Fruit fly (Drosophila melanogaster) whole organism, embryonic: ENCODE data around the gene CG43638.
A peak's percentile ranks its signal among the peaks of the same experiment; 100 is the strongest.

Source experiments
- Antp ChIP-seq: fragments of 200-800 bp; sonication (Bioruptor generic); optimal IDR thresholded peaks from 3 replicates; lab custom pipeline; 2016; ENCODE audit warnings: missing biosample characterization, missing genetic modification characterization
- Asciz ChIP-seq: fragments of 200-800 bp; sonication (Bioruptor generic); optimal IDR thresholded peaks from 2 replicates; lab custom pipeline; 2017; ENCODE audit warnings: missing biosample characterization, mild to moderate bottlenecking, missing genetic modification characterization, missing genetic modification reagents
- CG10147 ChIP-seq: fragments of 200-800 bp; sonication (Bioruptor generic); optimal IDR thresholded peaks from 2 replicates; lab custom pipeline; 2019; ENCODE audit warnings: missing biosample characterization, mild to moderate bottlenecking, missing genetic modification characterization, moderate library complexity
- CG1233 ChIP-seq: fragments of 200-800 bp; sonication (Bioruptor generic); optimal IDR thresholded peaks from 4 replicates; lab custom pipeline; 2018; ENCODE audit warnings: missing biosample characterization, mild to moderate bottlenecking, missing genetic modification characterization
- CG12942 ChIP-seq: fragments of 200-800 bp; sonication (Bioruptor generic); optimal IDR thresholded peaks from 3 replicates; lab custom pipeline; 2016; ENCODE audit warnings: missing biosample characterization, missing genetic modification characterization
- CG13624 ChIP-seq: fragments of 200-800 bp; sonication (Bioruptor generic); optimal IDR thresholded peaks from 2 replicates; lab custom pipeline; 2016; ENCODE audit warnings: missing biosample characterization, missing genetic modification characterization
- CG1603 ChIP-seq: fragments of 200-800 bp; sonication (Bioruptor generic); optimal IDR thresholded peaks from 2 replicates; lab custom pipeline; 2019; ENCODE audit warnings: missing biosample characterization, mild to moderate bottlenecking, missing genetic modification characterization, moderate library complexity
- CG17361 ChIP-seq: fragments of 200-800 bp; sonication (Bioruptor generic); IDR thresholded peaks from 3 replicates; pipeline ENCODE4 v1.3.6; 2022; ENCODE audit warnings: missing biosample characterization, missing genetic modification characterization
- CG18476 ChIP-seq: fragments of 200-800 bp; sonication (Bioruptor generic); optimal IDR thresholded peaks from 2 replicates; lab custom pipeline; 2016; ENCODE audit warnings: missing biosample characterization, mild to moderate bottlenecking, missing genetic modification characterization
- CG2120 ChIP-seq: fragments of 200-800 bp; sonication (Bioruptor generic); optimal IDR thresholded peaks from 3 replicates; lab custom pipeline; 2016; ENCODE audit warnings: missing biosample characterization, missing genetic modification characterization
- CG30020 ChIP-seq: fragments of 200-800 bp; optimal IDR thresholded peaks from 2 replicates; lab custom pipeline; 2019; ENCODE audit warnings: missing biosample characterization, mild to moderate bottlenecking, missing genetic modification characterization, moderate library complexity
- CG30403 ChIP-seq: fragments of 200-800 bp; sonication (Bioruptor generic); optimal IDR thresholded peaks from 3 replicates; lab custom pipeline; 2016; ENCODE audit warnings: missing biosample characterization, missing genetic modification characterization
- CG4360 ChIP-seq: fragments of 200-800 bp; sonication (Bioruptor generic); IDR thresholded peaks from 2 replicates; pipeline ENCODE4 v1.3.6; 2022; ENCODE audit warnings: missing biosample characterization, missing genetic modification characterization
- CG7745 ChIP-seq: fragments of 200-800 bp; sonication (Bioruptor generic); optimal IDR thresholded peaks from 2 replicates; lab custom pipeline; 2018; ENCODE audit warnings: missing biosample characterization, mild to moderate bottlenecking, missing genetic modification characterization, moderate library complexity
- CG8290 ChIP-seq, 3 experiments: fragments of 200-800 bp; sonication (Bioruptor generic); optimal IDR thresholded peaks; 2 replicates each; lab custom pipeline; 2016 to 2019; ENCODE audit warnings: missing biosample characterization in 3 of 3, missing genetic modification characterization in 3 of 3, mild to moderate bottlenecking in 2 of 3, moderate library complexity in 1 of 3
- CG9727 ChIP-seq: fragments of 200-800 bp; sonication (Bioruptor generic); optimal IDR thresholded peaks from 3 replicates; lab custom pipeline; 2017; ENCODE audit warnings: missing biosample characterization, mild to moderate bottlenecking, missing genetic modification characterization
- CG9876 ChIP-seq: fragments of 200-800 bp; sonication (Bioruptor generic); optimal IDR thresholded peaks from 2 replicates; lab custom pipeline; 2016; ENCODE audit warnings: missing biosample characterization, missing genetic modification characterization
- CrebB ChIP-seq: fragments of 200-800 bp; sonication (Bioruptor generic); optimal IDR thresholded peaks from 3 replicates; lab custom pipeline; 2018; ENCODE audit warnings: missing biosample characterization, mild to moderate bottlenecking, missing genetic modification characterization
- Doc2 ChIP-seq: fragments of 200-800 bp; sonication (Bioruptor generic); IDR thresholded peaks from 2 replicates; pipeline ENCODE4 v1.3.6; 2022; ENCODE audit warnings: missing biosample characterization, missing genetic modification characterization
- Eip74EF ChIP-seq, 2 experiments: fragments of 200-800 bp in 1 of 2; fragments of >200 bp in 1 of 2; sonication (Bioruptor generic) in 1 of 2; optimal IDR thresholded peaks; 2 replicates each; lab custom pipeline; 2017 to 2019; ENCODE audit warnings: missing biosample characterization in 2 of 2, missing genetic modification characterization in 2 of 2, mild to moderate bottlenecking in 1 of 2, moderate library complexity in 1 of 2
- Elba2 ChIP-seq: fragments of 200-800 bp; sonication (Bioruptor generic); optimal IDR thresholded peaks from 3 replicates; lab custom pipeline; 2016; ENCODE audit warnings: missing biosample characterization, missing genetic modification characterization
- H2.0 ChIP-seq: fragments of 200-800 bp; sonication (Bioruptor generic); IDR thresholded peaks from 2 replicates; pipeline ENCODE4 v1.3.6; 2022; ENCODE audit warnings: missing biosample characterization, missing genetic modification characterization
- Hand ChIP-seq: fragments of 200-800 bp; sonication (Bioruptor generic); optimal IDR thresholded peaks from 2 replicates; lab custom pipeline; 2017; ENCODE audit warnings: mild to moderate bottlenecking, missing biosample characterization, missing genetic modification reagents, missing genetic modification characterization
- MBD-R2 ChIP-seq: fragments of 200-800 bp; sonication (Bioruptor generic); IDR thresholded peaks from 2 replicates; pipeline ENCODE4 v1.3.6; 2022; ENCODE audit warnings: missing biosample characterization, missing genetic modification characterization
- Med ChIP-seq: fragments of 200-800 bp; sonication (Bioruptor generic); peaks from one replicate; lab custom pipeline; 2016; ENCODE audit warnings: missing biosample characterization, missing genetic modification characterization, mild to moderate bottlenecking, inconsistent platforms, moderate library complexity
- Meics ChIP-seq: fragments of 200-800 bp; sonication (Bioruptor generic); optimal IDR thresholded peaks from 2 replicates; lab custom pipeline; 2017; ENCODE audit warnings: missing biosample characterization, mild to moderate bottlenecking, missing genetic modification characterization
- Nf-YB ChIP-seq: fragments of 200-800 bp; sonication (Bioruptor generic); optimal IDR thresholded peaks from 3 replicates; lab custom pipeline; 2019; ENCODE audit warnings: missing biosample characterization, mild to moderate bottlenecking, missing genetic modification characterization, moderate library complexity
- Poxn ChIP-seq: fragments of 200-800 bp; sonication (Bioruptor generic); IDR thresholded peaks from 2 replicates; pipeline ENCODE4 v1.3.6; 2022; ENCODE audit warnings: missing biosample characterization, missing genetic modification characterization
- Side ChIP-seq: fragments of 200-800 bp; sonication (Bioruptor generic); optimal IDR thresholded peaks from 2 replicates; lab custom pipeline; 2016; ENCODE audit warnings: missing biosample characterization, missing genetic modification characterization
- Sox100B ChIP-seq: fragments of 200-800 bp; sonication (Bioruptor generic); optimal IDR thresholded peaks from 3 replicates; lab custom pipeline; 2018; ENCODE audit warnings: missing biosample characterization, mild to moderate bottlenecking, missing genetic modification characterization
- ab ChIP-seq: fragments of 200-800 bp; sonication (Bioruptor generic); optimal IDR thresholded peaks from 2 replicates; lab custom pipeline; 2016; ENCODE audit warnings: missing biosample characterization, missing genetic modification characterization
- chinmo ChIP-seq: fragments of 200-800 bp; sonication (Bioruptor generic); IDR thresholded peaks from 4 replicates; pipeline ENCODE4 v1.3.6; 2022; ENCODE audit warnings: missing biosample characterization, missing genetic modification characterization; ENCODE audit not compliant: partially characterized antibody
- dmrt11E ChIP-seq: fragments of 200-800 bp; sonication (Bioruptor generic); optimal IDR thresholded peaks from 3 replicates; lab custom pipeline; 2018; ENCODE audit warnings: missing biosample characterization, mild to moderate bottlenecking, missing genetic modification characterization, moderate library complexity
- hb ChIP-seq: fragments of 200-800 bp; sonication (Bioruptor generic); IDR thresholded peaks from 3 replicates; pipeline ENCODE4 v1.3.6; 2022; ENCODE audit warnings: missing biosample characterization, missing genetic modification characterization; ENCODE audit not compliant: partially characterized antibody
- klu ChIP-seq: fragments of 200-800 bp; sonication (Bioruptor generic); IDR thresholded peaks from 2 replicates; pipeline ENCODE4 v1.3.6; 2022; ENCODE audit warnings: missing biosample characterization, missing genetic modification characterization
- lab ChIP-seq: fragments of 200-800 bp; sonication (Bioruptor generic); optimal IDR thresholded peaks from 3 replicates; lab custom pipeline; 2017; ENCODE audit warnings: missing biosample characterization, missing genetic modification characterization, mild to moderate bottlenecking, moderate library complexity, missing genetic modification reagents
- lilli ChIP-seq: fragments of 200-800 bp; sonication (Bioruptor generic); optimal IDR thresholded peaks from 3 replicates; lab custom pipeline; 2016; ENCODE audit warnings: missing biosample characterization, missing genetic modification characterization
- lmd ChIP-seq: fragments of 200-800 bp; sonication (Bioruptor generic); IDR thresholded peaks from 2 replicates; pipeline ENCODE4 v1.3.6; 2022; ENCODE audit warnings: missing biosample characterization, missing genetic modification characterization
- lov ChIP-seq, 2 experiments: fragments of 200-800 bp in 1 of 2; fragments of >200 bp in 1 of 2; sonication (Bioruptor generic) in 1 of 2; IDR thresholded peaks in 1 of 2; optimal IDR thresholded peaks in 1 of 2; 2 replicates in 1 of 2; 3 replicates in 1 of 2; pipeline versions ENCODE4 v1.3.6 to Lab custom; 2017 to 2022; ENCODE audit warnings: missing biosample characterization in 1 of 2, missing genetic modification characterization in 1 of 2
- p53 ChIP-seq: fragments of 200-800 bp; sonication (Bioruptor generic); optimal IDR thresholded peaks from 2 replicates; lab custom pipeline; 2016; ENCODE audit warnings: missing biosample characterization, missing genetic modification characterization
- pita ChIP-seq: fragments of 200-800 bp; sonication (Bioruptor generic); optimal IDR thresholded peaks from 2 replicates; lab custom pipeline; 2017; ENCODE audit warnings: missing biosample characterization, mild to moderate bottlenecking, missing genetic modification characterization
- sd ChIP-seq: fragments of 200-800 bp; sonication (Bioruptor generic); optimal IDR thresholded peaks from 3 replicates; lab custom pipeline; 2018; ENCODE audit warnings: missing biosample characterization, mild to moderate bottlenecking, missing genetic modification characterization, moderate library complexity
- stc ChIP-seq: fragments of 200-800 bp; sonication (Bioruptor generic); IDR thresholded peaks from 2 replicates; pipeline ENCODE4 v1.3.6; 2022; ENCODE audit warnings: missing biosample characterization, missing genetic modification characterization
- toy ChIP-seq: fragments of 200-800 bp; sonication (Bioruptor generic); IDR thresholded peaks from 2 replicates; pipeline ENCODE4 v1.3.6; 2022; ENCODE audit warnings: missing biosample characterization, missing genetic modification characterization
- vfl ChIP-seq: fragments of 200-800 bp; sonication (Bioruptor generic); optimal IDR thresholded peaks from 2 replicates; lab custom pipeline; 2016; ENCODE audit warnings: missing biosample characterization, missing genetic modification characterization
- zen ChIP-seq: fragments of 200-800 bp; sonication (Bioruptor generic); optimal IDR thresholded peaks from 3 replicates; lab custom pipeline; 2018; ENCODE audit warnings: missing biosample characterization, mild to moderate bottlenecking, missing genetic modification characterization, moderate library complexity
- zfh1 ChIP-seq: fragments of 200-800 bp; sonication (Bioruptor generic); IDR thresholded peaks from 3 replicates; pipeline ENCODE4 v1.3.6; 2022; ENCODE audit warnings: missing biosample characterization, missing genetic modification characterization

CG43638 gene

DNA sequence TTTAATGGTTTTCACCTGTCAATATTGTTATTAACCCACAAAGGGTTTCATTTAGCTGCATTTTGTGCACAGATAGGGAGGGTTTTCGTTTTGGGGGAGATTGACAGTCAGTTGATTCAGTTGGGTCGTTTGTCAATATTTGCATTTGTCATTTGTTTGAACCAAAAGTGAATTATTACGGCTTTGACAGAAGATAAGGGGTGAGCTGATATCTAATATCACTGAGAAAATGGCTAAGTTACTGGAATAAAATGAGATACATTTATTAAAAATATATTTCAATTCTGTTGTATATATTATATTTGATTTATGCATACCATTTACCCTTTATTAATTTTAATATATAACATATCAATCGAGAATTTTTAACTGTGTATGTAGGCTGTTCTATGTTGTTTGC lies 39.5 kb downstream of the CG43638 start (continued):
- TF ChIP-seq CG9727 (GFP tag; lab: Kevin White, UChicago) = peak; percentile 54
- TF ChIP-seq Doc2 (GFP tag; lab: Robert Waterston, UW) = no peak
- TF ChIP-seq MBD-R2 (GFP tag; lab: Robert Waterston, UW) = no peak
- peak; percentile 48 for TF ChIP-seq CG8290 (GFP tag; optimal IDR thresholded peaks at IDR 0.05; lab: Kevin White, UChicago)
- peak; percentile 36 to 79 for TF ChIP-seq CG8290 (tag; optimal IDR thresholded peaks at IDR 0.05; lab: Kevin White, UChicago)

DNA sequence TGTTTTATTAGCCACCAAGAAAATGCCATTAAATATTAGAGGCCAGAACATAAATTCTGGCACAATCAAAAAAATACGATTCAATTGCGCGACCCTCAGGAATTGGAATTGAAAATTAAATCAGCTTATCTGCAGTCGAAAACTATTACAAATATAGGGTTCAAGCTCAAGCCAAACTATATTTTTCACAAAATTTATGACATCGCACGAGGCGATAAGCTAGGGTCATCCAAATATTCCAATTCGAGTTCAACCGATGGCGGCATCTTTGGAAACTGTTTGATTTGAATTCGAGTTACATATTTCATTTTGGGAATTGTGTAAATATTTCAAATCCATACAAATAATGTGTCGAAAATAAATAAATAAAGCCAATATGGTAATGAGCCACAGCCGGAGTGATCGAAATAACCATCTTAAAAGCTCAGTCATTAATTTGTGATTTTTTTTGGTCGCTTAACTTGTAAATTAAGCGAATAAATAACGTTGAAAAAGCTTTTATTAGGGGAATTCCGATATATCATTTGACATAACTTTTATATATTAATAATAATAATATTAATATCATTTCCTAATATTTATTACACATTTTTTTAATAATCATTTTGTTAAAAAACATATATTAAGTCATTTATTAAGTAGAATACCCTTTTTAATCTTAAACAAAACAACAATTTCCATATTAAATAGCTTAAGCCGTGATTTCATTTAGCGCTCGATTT lies 40.8 kb downstream of the CG43638 start:
- no peak for TF ChIP-seq CG30020 (tag; lab: Kevin White, UChicago)
- TF ChIP-seq lilli (GFP tag; lab: Kevin White, UChicago) = no peak
- no peak for TF ChIP-seq CG4360
- no peak for TF ChIP-seq CG2120 (GFP tag; lab: Kevin White, UChicago)
- TF ChIP-seq Hand = no peak
- no peak for TF ChIP-seq Poxn (GFP tag; lab: Robert Waterston, UW)
- TF ChIP-seq CG10147 (GFP tag; lab: Kevin White, UChicago) = peak; percentile 23
- no peak for TF ChIP-seq CrebB
- no peak for TF ChIP-seq p53 (GFP tag; lab: Kevin White, UChicago)
- peak; percentile 6 for TF ChIP-seq Med (GFP tag; lab: Kevin White, UChicago)
- no peak for TF ChIP-seq CG18476 (GFP tag; lab: Kevin White, UChicago)
- TF ChIP-seq hb = no peak
- TF ChIP-seq Sox100B (GFP tag; lab: Kevin White, UChicago) = peak; percentile 10
- no peak for TF ChIP-seq CG7745 (tag; lab: Kevin White, UChicago)
- no peak for TF ChIP-seq lov (optimal IDR thresholded peaks at IDR 0.05; lab: Kevin White, UChicago)
- TF ChIP-seq lov (GFP tag; IDR thresholded peaks at IDR 0.05; lab: Robert Waterston, UW) = no peak
- TF ChIP-seq zen (tag; lab: Kevin White, UChicago) = no peak
- TF ChIP-seq ab (GFP tag; lab: Kevin White, UChicago) = no peak
- no peak for TF ChIP-seq CG9876 (GFP tag; lab: Kevin White, UChicago)
- TF ChIP-seq CG12942 (GFP tag; lab: Kevin White, UChicago) = no peak
- TF ChIP-seq Side (GFP tag; lab: Kevin White, UChicago) = no peak
- no peak for TF ChIP-seq toy (GFP tag; lab: Robert Waterston, UW)
- TF ChIP-seq pita (GFP tag; lab: Kevin White, UChicago) = no peak
- peak; percentile 12 for TF ChIP-seq dmrt11E
- TF ChIP-seq stc = no peak
- TF ChIP-seq lmd (GFP tag; lab: Robert Waterston, UW) = no peak
- TF ChIP-seq lab = peak; percentile 35
- TF ChIP-seq chinmo = 0 out of 4 replicates have a peak, but pooled peaks have one; percentile 21
- TF ChIP-seq CG13624 (GFP tag; lab: Kevin White, UChicago) = no peak
- TF ChIP-seq Elba2 = no peak
- TF ChIP-seq zfh1 (GFP tag; lab: Robert Waterston, UW) = no peak
- peak; percentile 12 for TF ChIP-seq Asciz (GFP tag; lab: Kevin White, UChicago)
- no peak for TF ChIP-seq H2.0 (GFP tag; lab: Robert Waterston, UW)
- no peak for TF ChIP-seq CG1603
- peak; percentile 9 for TF ChIP-seq Nf-YB (GFP tag; lab: Kevin White, UChicago)
- no peak for TF ChIP-seq vfl (GFP tag; lab: Kevin White, UChicago)
- no peak for TF ChIP-seq Antp
- peak; percentile 57; the same call in 2 of the 3 replicates for TF ChIP-seq CG17361 (GFP tag; lab: Robert Waterston, UW)
- no peak for TF ChIP-seq CG30403 (GFP tag; lab: Kevin White, UChicago)
- peak; percentile 28 for TF ChIP-seq Meics (GFP tag; lab: Kevin White, UChicago)
- TF ChIP-seq CG1233 = no peak
- peak; percentile 9 for TF ChIP-seq sd (tag; lab: Kevin White, UChicago)
- TF ChIP-seq klu (GFP tag; lab: Robert Waterston, UW) = no peak
- peak in 1 of 2 experiments; percentile 10 for TF ChIP-seq Eip74EF (GFP tag; optimal IDR thresholded peaks at IDR 0.05; lab: Kevin White, UChicago)
